Worm (Caenorhabditis elegans) whole organism, late embryonic: Measurements from ENCODE around the gene irld-14.

Experiments
- C38D4.7 ChIP-seq: fragments of 200-800 bp; sonication (Bioruptor generic); optimal IDR thresholded peaks from 2 replicates; lab custom pipeline; 2018; ENCODE audit warnings: mild to moderate bottlenecking, missing genetic modification characterization, moderate library complexity, missing compliant biosample characterization
- ahr-1 ChIP-seq: sonication (generic microtip); optimal IDR thresholded peaks from 2 replicates; lab custom pipeline; 2016; ENCODE audit warnings: missing genetic modification characterization, missing compliant biosample characterization
- ceh-31 ChIP-seq: sonication (generic microtip); optimal IDR thresholded peaks from 2 replicates; lab custom pipeline; 2016; ENCODE audit warnings: missing genetic modification characterization, missing compliant biosample characterization
- ceh-9 ChIP-seq: sonication (generic microtip); optimal IDR thresholded peaks from 2 replicates; lab custom pipeline; 2016; ENCODE audit warnings: mild to moderate bottlenecking, missing genetic modification characterization, inconsistent platforms, missing compliant biosample characterization
- dmd-4 ChIP-seq: sonication (generic microtip); optimal IDR thresholded peaks from 2 replicates; lab custom pipeline; 2016; ENCODE audit warnings: borderline replicate concordance, missing genetic modification characterization, missing compliant biosample characterization
- elt-2 ChIP-seq: sonication (generic microtip); optimal IDR thresholded peaks from 2 replicates; lab custom pipeline; 2016; ENCODE audit warnings: missing genetic modification reagents, missing genetic modification characterization, missing compliant biosample characterization
- lin-11 ChIP-seq: fragments of 200-800 bp; sonication (Bioruptor generic); optimal IDR thresholded peaks from 2 replicates; lab custom pipeline; 2018; ENCODE audit warnings: mild to moderate bottlenecking, missing genetic modification characterization, missing compliant biosample characterization
- nhr-11 ChIP-seq: fragments of 150-350 bp; optimal IDR thresholded peaks from 2 replicates; lab custom pipeline; 2014; ENCODE audit warnings: missing biosample characterization, missing genetic modification characterization
- pha-4 ChIP-seq: fragments of 150-350 bp; optimal IDR thresholded peaks from 2 replicates; lab custom pipeline; 2018; ENCODE audit warnings: missing biosample characterization, missing genetic modification reagents, missing genetic modification characterization
- pqm-1 ChIP-seq: sonication (generic microtip); optimal IDR thresholded peaks from 2 replicates; lab custom pipeline; 2016; ENCODE audit warnings: missing genetic modification characterization, missing compliant biosample characterization
- ttx-3 ChIP-seq: sonication (generic microtip); optimal IDR thresholded peaks from 2 replicates; lab custom pipeline; 2016; ENCODE audit warnings: missing genetic modification reagents, missing genetic modification characterization, missing compliant biosample characterization
- zip-5 ChIP-seq: sonication (generic microtip); optimal IDR thresholded peaks from 2 replicates; lab custom pipeline; 2016; ENCODE audit warnings: missing genetic modification characterization, missing compliant biosample characterization

DNA sequence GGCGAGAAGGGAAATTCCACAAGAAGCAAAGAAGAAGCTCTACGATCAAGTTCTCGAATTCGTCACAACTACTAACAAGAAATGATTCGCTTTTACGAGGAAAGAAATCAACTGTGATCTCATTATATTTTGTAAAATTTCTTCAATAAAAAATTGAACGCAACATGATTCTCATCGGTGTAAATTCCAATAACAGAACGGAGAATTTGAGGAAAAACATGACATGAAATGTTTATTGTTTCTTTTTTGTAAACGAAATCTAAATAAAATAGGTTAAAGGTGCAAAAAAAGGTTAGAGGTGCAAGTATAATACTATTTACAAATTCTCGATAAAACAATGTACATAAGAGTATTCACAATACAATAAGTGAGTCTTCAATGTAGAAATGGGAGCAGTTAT lies 4.8 kb upstream of the irld-14 start:
- no peak for TF ChIP-seq ahr-1 (tag; lab: Kevin White, UChicago)
- TF ChIP-seq ceh-31 (tag; lab: Kevin White, UChicago) = no peak
- TF ChIP-seq elt-2 (tag; lab: Kevin White, UChicago) = no peak
- TF ChIP-seq dmd-4 (tag; lab: Kevin White, UChicago) = no peak
- TF ChIP-seq ttx-3 = no peak
- no peak for TF ChIP-seq ceh-9 (tag; lab: Kevin White, UChicago)
- no peak for TF ChIP-seq pha-4 (tag; lab: Kevin White, UChicago)
- no peak for TF ChIP-seq pqm-1 (tag; lab: Kevin White, UChicago)
- TF ChIP-seq C38D4.7 (GFP tag; lab: Kevin White, UChicago) = no peak
- no peak for TF ChIP-seq zip-5
- TF ChIP-seq lin-11 = no peak
- TF ChIP-seq nhr-11 (tag; lab: Kevin White, UChicago) = no peak
